Fruit fly (Drosophila melanogaster) whole organism, adult: Measurements from ENCODE around the gene CG31464.

Experiments used
- CG11617 ChIP-seq: fragments of 200-800 bp; sonication (Bioruptor generic); optimal IDR thresholded peaks from 2 replicates; lab custom pipeline; 2017; ENCODE audit warnings: mild to moderate bottlenecking, missing biosample characterization, missing genetic modification reagents, missing genetic modification characterization
- CG12768 ChIP-seq: fragments of 200-800 bp; sonication (Bioruptor generic); optimal IDR thresholded peaks from 2 replicates; lab custom pipeline; 2017; ENCODE audit warnings: missing biosample characterization, missing genetic modification characterization, mild to moderate bottlenecking, moderate library complexity, missing genetic modification reagents
- CG14711 ChIP-seq: fragments of 200-800 bp; sonication (Bioruptor generic); optimal IDR thresholded peaks from 2 replicates; lab custom pipeline; 2018; ENCODE audit warnings: missing biosample characterization, mild to moderate bottlenecking, missing genetic modification characterization, moderate library complexity
- CG1620 ChIP-seq: fragments of 200-800 bp; sonication (Bioruptor generic); optimal IDR thresholded peaks from 2 replicates; lab custom pipeline; 2016; ENCODE audit warnings: missing biosample characterization, missing genetic modification characterization
- CG33017 ChIP-seq: fragments of 200-800 bp; sonication (Bioruptor generic); optimal IDR thresholded peaks from 2 replicates; lab custom pipeline; 2018; ENCODE audit warnings: missing biosample characterization, mild to moderate bottlenecking, missing genetic modification characterization, moderate library complexity
- CG5204 ChIP-seq: fragments of 200-800 bp; sonication (Bioruptor generic); optimal IDR thresholded peaks from 2 replicates; lab custom pipeline; 2016; ENCODE audit warnings: missing biosample characterization, missing genetic modification characterization
- CG7045 ChIP-seq: fragments of 200-800 bp; sonication (Bioruptor generic); optimal IDR thresholded peaks from 2 replicates; lab custom pipeline; 2017; ENCODE audit warnings: missing biosample characterization, mild to moderate bottlenecking, missing genetic modification characterization
- CG7101 ChIP-seq: fragments of 200-800 bp; sonication (Bioruptor generic); optimal IDR thresholded peaks from 2 replicates; lab custom pipeline; 2018; ENCODE audit warnings: missing biosample characterization, mild to moderate bottlenecking, missing genetic modification characterization, moderate library complexity
- Clk ChIP-seq: fragments of 200-800 bp; sonication (Bioruptor generic); optimal IDR thresholded peaks from 2 replicates; lab custom pipeline; 2017; ENCODE audit warnings: missing biosample characterization, missing genetic modification characterization
- Crg-1 ChIP-seq: fragments of 200-800 bp; sonication (Bioruptor generic); optimal IDR thresholded peaks from 2 replicates; lab custom pipeline; 2016; ENCODE audit warnings: missing biosample characterization, missing genetic modification characterization
- Hr96 ChIP-seq: fragments of 200-800 bp; sonication (Bioruptor generic); optimal IDR thresholded peaks from 2 replicates; lab custom pipeline; 2016; ENCODE audit warnings: missing biosample characterization, missing genetic modification characterization
- Mnt ChIP-seq: fragments of 200-800 bp; sonication (Bioruptor generic); optimal IDR thresholded peaks from 2 replicates; lab custom pipeline; 2016; ENCODE audit warnings: missing biosample characterization, mild to moderate bottlenecking, missing genetic modification characterization
- bab1 ChIP-seq: fragments of 200-800 bp; sonication (Bioruptor generic); optimal IDR thresholded peaks from 3 replicates; lab custom pipeline; 2019; ENCODE audit warnings: missing biosample characterization, mild to moderate bottlenecking, missing genetic modification characterization, moderate library complexity
- cic ChIP-seq: fragments of 200-800 bp; sonication (Bioruptor generic); optimal IDR thresholded peaks from 2 replicates; lab custom pipeline; 2017; ENCODE audit warnings: missing biosample characterization, mild to moderate bottlenecking, missing genetic modification characterization, moderate library complexity
- cnc ChIP-seq, 2 experiments: fragments of >200 bp; optimal IDR thresholded peaks; 2 replicates each; lab custom pipeline; 2017
- kay ChIP-seq: fragments of 200-800 bp; sonication (Bioruptor generic); peaks from one replicate; lab custom pipeline; 2016; ENCODE audit warnings: missing biosample characterization, missing genetic modification characterization, borderline replicate concordance
- ovo ChIP-seq: fragments of 200-800 bp; sonication (Bioruptor generic); optimal IDR thresholded peaks from 2 replicates; lab custom pipeline; 2016; ENCODE audit warnings: missing biosample characterization, missing genetic modification characterization
- pad ChIP-seq: fragments of 200-800 bp; sonication (Bioruptor generic); optimal IDR thresholded peaks from 3 replicates; lab custom pipeline; 2017; ENCODE audit warnings: missing biosample characterization, missing genetic modification characterization, mild to moderate bottlenecking, moderate library complexity, missing genetic modification reagents
- tj ChIP-seq: fragments of 200-800 bp; sonication (Bioruptor generic); optimal IDR thresholded peaks from 3 replicates; lab custom pipeline; 2017; ENCODE audit warnings: missing biosample characterization, mild to moderate bottlenecking, missing genetic modification characterization, moderate library complexity
- toe ChIP-seq: fragments of 200-800 bp; sonication (Bioruptor generic); optimal IDR thresholded peaks from 2 replicates; lab custom pipeline; 2016; ENCODE audit warnings: missing biosample characterization, missing genetic modification characterization

The CG31464 gene

DNA sequence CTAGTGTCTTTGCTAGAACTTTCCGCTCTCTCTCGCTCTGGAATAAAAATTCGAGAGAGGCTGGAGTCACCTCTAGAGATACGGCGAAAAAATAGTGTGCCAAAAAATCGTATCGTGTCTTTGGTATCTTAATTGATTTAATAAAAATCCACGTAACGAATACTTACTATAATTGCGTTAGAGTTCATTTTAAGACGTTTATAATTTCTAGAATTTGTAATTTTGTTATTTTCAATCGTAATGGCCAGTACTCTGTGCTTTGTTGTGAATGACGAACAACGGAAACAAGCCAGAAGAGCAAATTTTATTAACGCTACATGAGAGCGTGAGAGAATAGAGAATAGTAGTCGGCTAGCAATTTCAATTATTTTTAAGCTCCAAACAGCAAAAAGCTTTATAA, 29.4 kb upstream of the CG31464 start:
- TF ChIP-seq kay: peak; percentile 92
- no peak for TF ChIP-seq Crg-1 (GFP tag; lab: Kevin White, UChicago)
- TF ChIP-seq ovo (GFP tag; lab: Kevin White, UChicago): peak; percentile 8
- peak; percentile 4 for TF ChIP-seq CG33017 (tag; lab: Kevin White, UChicago)

dm6 chr3R:8264302-8265080, 26.5 kb upstream of the CG31464 start, which contains the start of the genes RPA1 and Mcm2:
Gene RPA1 (minus strand): TSS chr3R:8264451.
Gene Mcm2 (plus strand): TSS chr3R:8264970.
- TF ChIP-seq CG11617 (GFP tag; lab: Kevin White, UChicago) (peak; percentile 84), Crg-1 (GFP tag; lab: Kevin White, UChicago) (peak; percentile 44), CG1620 (GFP tag; lab: Kevin White, UChicago) (peak; percentile 68), kay (no peak), CG14711 (peak; percentile 66), tj (GFP tag; lab: Kevin White, UChicago) (peak; percentile 53), pad (peak; percentile 68), ovo (GFP tag; lab: Kevin White, UChicago) (peak; percentile 64), toe (peak; percentile 79), cnc (optimal IDR thresholded peaks at IDR 0.05; lab: Kevin White, UChicago) (no peak), CG7045 (peak; percentile 70), cic (no peak), CG7101 (peak; percentile 77), CG12768 (GFP tag; lab: Kevin White, UChicago) (peak; percentile 86), Clk (GFP tag; lab: Kevin White, UChicago) (no peak), CG5204 (GFP tag; lab: Kevin White, UChicago) (peak; percentile 69), Hr96 (GFP tag; lab: Kevin White, UChicago) (peak; percentile 47), bab1 (GFP tag; lab: Kevin White, UChicago) (peak; percentile 51), CG33017 (tag; lab: Kevin White, UChicago) (peak; percentile 73), Mnt (peak; percentile 63)

- no peak for TF ChIP-seq CG11617 (GFP tag; lab: Kevin White, UChicago)
- peak; percentile 56 for TF ChIP-seq bab1 (GFP tag; lab: Kevin White, UChicago)
- no peak for TF ChIP-seq CG5204 (GFP tag; lab: Kevin White, UChicago)
- TF ChIP-seq cnc (optimal IDR thresholded peaks at IDR 0.05; lab: Kevin White, UChicago): no peak
- TF ChIP-seq cic: no peak
- no peak for TF ChIP-seq CG14711
- peak; percentile 100 for TF ChIP-seq Mnt
- no peak for TF ChIP-seq CG1620 (GFP tag; lab: Kevin White, UChicago)
- TF ChIP-seq Hr96 (GFP tag; lab: Kevin White, UChicago): no peak
- TF ChIP-seq CG12768 (GFP tag; lab: Kevin White, UChicago): no peak
- TF ChIP-seq CG7101: peak; percentile 4
- TF ChIP-seq CG33017 (tag; lab: Kevin White, UChicago): no peak
- no peak for TF ChIP-seq kay
- TF ChIP-seq tj (GFP tag; lab: Kevin White, UChicago): no peak
- TF ChIP-seq ovo (GFP tag; lab: Kevin White, UChicago): no peak
- TF ChIP-seq toe: no peak
- no peak for TF ChIP-seq CG7045
- no peak for TF ChIP-seq pad
- no peak for TF ChIP-seq Crg-1 (GFP tag; lab: Kevin White, UChicago)
- no peak for TF ChIP-seq Clk (GFP tag; lab: Kevin White, UChicago)
Measured at dm6 chr3R:8269740-8270139, 21.3 kb upstream of the CG31464 start, which contains the start of gene CG9630. Gene CG9630 (minus strand): TSS chr3R:8269896.

DNA sequence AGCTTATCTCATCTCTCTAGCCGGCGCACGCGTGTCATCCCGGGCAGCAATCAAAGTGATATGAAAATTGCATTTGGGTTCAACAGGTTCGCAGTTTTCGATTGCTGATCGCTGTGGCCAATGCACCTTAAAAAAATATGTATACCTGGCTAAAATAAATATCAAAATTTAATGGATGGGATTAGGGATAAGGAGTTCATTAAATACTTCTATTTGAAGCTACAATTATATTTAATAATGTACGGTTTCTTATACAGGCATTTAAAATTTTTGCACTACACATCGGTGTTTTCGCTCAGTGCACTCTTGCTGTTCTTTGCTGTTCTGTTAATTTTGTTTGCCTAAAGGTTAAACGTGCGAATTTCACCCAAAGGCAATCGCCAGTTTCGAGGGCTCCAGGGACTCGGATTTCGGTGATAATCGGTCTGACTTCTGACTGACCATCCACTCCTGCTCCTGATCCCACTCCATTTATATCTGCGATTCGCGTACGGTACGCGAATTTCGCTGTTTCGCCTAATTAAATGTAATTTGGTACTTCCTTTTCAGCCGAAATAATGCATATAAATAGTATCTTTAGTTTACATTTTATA, 18.4 kb upstream of the CG31464 start:
- TF ChIP-seq CG1620 (GFP tag; lab: Kevin White, UChicago): no peak
- no peak for TF ChIP-seq ovo (GFP tag; lab: Kevin White, UChicago)
- no peak for TF ChIP-seq CG11617 (GFP tag; lab: Kevin White, UChicago)
- no peak for TF ChIP-seq Mnt

DNA sequence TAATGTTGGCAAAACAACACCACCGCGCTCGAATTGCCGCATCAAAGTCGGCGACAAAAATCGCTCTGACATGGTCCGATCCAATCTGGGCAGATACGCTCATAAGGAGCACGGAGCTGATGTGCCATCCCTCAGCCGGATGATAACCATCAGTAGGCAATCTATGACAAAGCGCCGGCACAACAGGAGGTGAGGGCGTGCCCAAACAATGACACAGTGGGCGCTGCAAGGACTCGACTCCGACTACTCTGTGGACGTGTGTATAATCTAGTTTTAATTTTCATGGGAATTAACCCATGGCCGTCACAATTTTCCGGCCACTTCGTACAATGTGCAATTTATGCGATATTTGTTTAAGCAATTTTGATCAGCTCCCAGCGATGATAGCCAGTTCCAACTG, 16.0 kb upstream of the CG31464 start:
- TF ChIP-seq CG1620 (GFP tag; lab: Kevin White, UChicago) (no peak), kay (no peak), bab1 (GFP tag; lab: Kevin White, UChicago) (no peak), cic (no peak), CG12768 (GFP tag; lab: Kevin White, UChicago) (no peak), CG11617 (GFP tag; lab: Kevin White, UChicago) (no peak), CG7045 (no peak), Hr96 (GFP tag; lab: Kevin White, UChicago) (no peak), CG7101 (no peak), ovo (GFP tag; lab: Kevin White, UChicago) (no peak)

DNA sequence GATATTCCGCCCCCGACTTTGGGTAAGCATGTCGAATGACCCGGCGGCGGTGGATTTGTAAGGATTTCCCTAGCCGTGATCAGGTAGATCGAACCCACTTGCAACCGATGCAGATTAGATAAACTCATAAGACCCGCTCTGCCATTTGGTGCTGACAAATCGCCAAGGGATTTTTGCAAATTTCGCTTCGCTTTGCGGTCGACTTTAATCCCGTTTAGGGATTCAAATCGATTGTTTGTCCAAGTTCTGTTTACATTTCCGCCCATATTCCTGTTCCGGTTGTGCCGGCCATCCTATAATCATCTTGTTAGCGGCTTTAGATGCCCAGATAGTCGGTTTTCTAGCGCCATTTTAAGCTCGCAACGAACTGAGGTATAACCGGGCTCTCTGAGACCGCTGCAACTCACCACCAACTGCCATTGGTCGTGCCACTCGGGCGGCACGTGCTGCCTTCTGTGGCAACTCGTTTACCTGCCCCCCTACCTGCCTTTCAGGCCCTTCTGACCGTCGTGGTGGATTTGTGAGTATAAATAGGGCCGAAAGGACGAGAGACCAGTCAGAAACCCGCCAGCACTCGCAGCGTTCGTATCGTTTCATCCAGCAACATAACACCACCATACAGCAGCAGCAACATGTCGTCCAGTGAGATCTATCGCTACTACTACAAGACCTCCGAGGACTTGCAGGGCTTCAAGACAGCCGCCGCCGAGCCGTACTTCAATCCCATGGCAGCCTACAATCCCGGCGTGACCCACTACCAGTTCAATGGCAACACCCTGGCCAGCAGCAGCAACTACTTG, 13.3 kb upstream of the CG31464 start, which contains the start of gene ato:
Gene ato (plus strand): TSS at position 559 of the 800 bp plus-strand sequence.
- TF ChIP-seq Hr96 (GFP tag; lab: Kevin White, UChicago) (no peak), CG7045 (no peak), tj (GFP tag; lab: Kevin White, UChicago) (no peak), ovo (GFP tag; lab: Kevin White, UChicago) (no peak), toe (no peak), Crg-1 (GFP tag; lab: Kevin White, UChicago) (no peak), CG7101 (no peak), CG14711 (no peak), Clk (GFP tag; lab: Kevin White, UChicago) (no peak), Mnt (no peak), CG11617 (GFP tag; lab: Kevin White, UChicago) (no peak), bab1 (GFP tag; lab: Kevin White, UChicago) (no peak), kay (no peak), CG1620 (GFP tag; lab: Kevin White, UChicago) (no peak), cic (no peak), cnc (optimal IDR thresholded peaks at IDR 0.05; lab: Kevin White, UChicago) (no peak), CG12768 (GFP tag; lab: Kevin White, UChicago) (no peak)
